Worm (Caenorhabditis elegans) whole organism, mixed stage, embryonic: ENCODE measurements around the gene rme-1.
A peak's percentile ranks its signal among the peaks of the same experiment; 100 is the strongest.

Experiments
- M03D4.4 ChIP-seq: sonication (generic microtip); optimal IDR thresholded peaks from 2 replicates; lab custom pipeline; 2017; ENCODE audit warnings: mild to moderate bottlenecking, missing genetic modification characterization, missing compliant biosample characterization
- bed-3 ChIP-seq: fragments of 200-800 bp; sonication (Bioruptor generic); optimal IDR thresholded peaks from 3 replicates; lab custom pipeline; 2018; ENCODE audit warnings: mild to moderate bottlenecking, missing genetic modification characterization, moderate library complexity, missing compliant biosample characterization
- blmp-1 ChIP-seq: fragments of 150-350 bp; optimal IDR thresholded peaks from 2 replicates; lab custom pipeline; 2014; ENCODE audit warnings: missing biosample characterization, missing genetic modification characterization
- ceh-39 ChIP-seq: fragments of 150-350 bp; optimal IDR thresholded peaks from 2 replicates; lab custom pipeline; 2014; ENCODE audit warnings: missing biosample characterization, missing genetic modification characterization
- ceh-43 ChIP-seq: fragments of 200-800 bp; sonication (Bioruptor generic); optimal IDR thresholded peaks from 2 replicates; lab custom pipeline; 2018; ENCODE audit warnings: mild to moderate bottlenecking, missing genetic modification characterization, moderate library complexity, missing compliant biosample characterization
- ceh-83 ChIP-seq: fragments of 200-800 bp; sonication (Bioruptor generic); optimal IDR thresholded peaks from 2 replicates; lab custom pipeline; 2018; ENCODE audit warnings: mild to moderate bottlenecking, missing genetic modification characterization, missing compliant biosample characterization
- cnd-1 ChIP-seq: fragments of 200-800 bp; sonication (Bioruptor generic); optimal IDR thresholded peaks from 2 replicates; lab custom pipeline; 2018; ENCODE audit warnings: mild to moderate bottlenecking, missing genetic modification characterization, missing compliant biosample characterization
- elt-1 ChIP-seq: sonication (generic microtip); optimal IDR thresholded peaks from 2 replicates; lab custom pipeline; 2017; ENCODE audit warnings: missing genetic modification characterization, mild to moderate bottlenecking, missing compliant biosample characterization, antibody characterized with exemption, moderate library complexity, borderline replicate concordance; ENCODE audit not compliant: insufficient read depth
- elt-3 ChIP-seq: fragments of 150-350 bp; optimal IDR thresholded peaks from 2 replicates; lab custom pipeline; 2014; ENCODE audit warnings: missing biosample characterization, missing genetic modification characterization
- flh-1 ChIP-seq: fragments of 200-800 bp; sonication (Bioruptor generic); optimal IDR thresholded peaks from 2 replicates; lab custom pipeline; 2018; ENCODE audit warnings: mild to moderate bottlenecking, missing genetic modification characterization, moderate library complexity, missing compliant biosample characterization
- ham-2 ChIP-seq: fragments of 200-800 bp; sonication (Bioruptor generic); optimal IDR thresholded peaks from 2 replicates; lab custom pipeline; 2018; ENCODE audit warnings: mild to moderate bottlenecking, missing genetic modification characterization, missing compliant biosample characterization
- hlh-1 ChIP-seq: fragments of 150-350 bp; optimal IDR thresholded peaks from 2 replicates; lab custom pipeline; 2014; ENCODE audit warnings: missing biosample characterization, missing genetic modification reagents, missing genetic modification characterization
- lin-13 ChIP-seq: fragments of 150-350 bp; optimal IDR thresholded peaks from 2 replicates; lab custom pipeline; 2014; ENCODE audit warnings: missing biosample characterization, missing genetic modification characterization
- lin-32 ChIP-seq: fragments of 200-800 bp; sonication (Bioruptor generic); optimal IDR thresholded peaks from 2 replicates; lab custom pipeline; 2018; ENCODE audit warnings: mild to moderate bottlenecking, missing genetic modification characterization, missing compliant biosample characterization
- lsy-2 ChIP-seq: fragments of 150-350 bp; optimal IDR thresholded peaks from 2 replicates; lab custom pipeline; 2014; ENCODE audit warnings: missing biosample characterization, missing genetic modification characterization
- mab-5 ChIP-seq: fragments of 150-350 bp; optimal IDR thresholded peaks from 2 replicates; lab custom pipeline; 2014; ENCODE audit warnings: missing biosample characterization, missing genetic modification characterization
- mep-1 ChIP-seq: fragments of 150-350 bp; optimal IDR thresholded peaks from 2 replicates; lab custom pipeline; 2017; ENCODE audit warnings: missing biosample characterization, missing genetic modification reagents, missing genetic modification characterization, inconsistent platforms
- mls-2 ChIP-seq: sonication (generic microtip); optimal IDR thresholded peaks from 2 replicates; lab custom pipeline; 2016; ENCODE audit warnings: mild to moderate bottlenecking, missing genetic modification characterization, moderate library complexity, missing compliant biosample characterization
- nhr-12 ChIP-seq: fragments of 150-350 bp; optimal IDR thresholded peaks from 2 replicates; lab custom pipeline; 2014; ENCODE audit warnings: missing biosample characterization, missing genetic modification characterization
- nhr-28 ChIP-seq: fragments of 150-350 bp; optimal IDR thresholded peaks from 2 replicates; lab custom pipeline; 2014; ENCODE audit warnings: missing biosample characterization, missing genetic modification characterization
- nhr-76 ChIP-seq: sonication (generic microtip); optimal IDR thresholded peaks from 2 replicates; lab custom pipeline; 2017; ENCODE audit warnings: missing biosample characterization, missing genetic modification characterization
- pha-4 ChIP-seq: fragments of 150-350 bp; optimal IDR thresholded peaks from 2 replicates; lab custom pipeline; 2018; ENCODE audit warnings: missing biosample characterization, missing genetic modification reagents, missing genetic modification characterization
- sem-2 ChIP-seq: fragments of 200-800 bp; sonication (Bioruptor generic); optimal IDR thresholded peaks from 2 replicates; lab custom pipeline; 2018; ENCODE audit warnings: mild to moderate bottlenecking, missing genetic modification characterization, missing compliant biosample characterization
- snpc-4 ChIP-seq: fragments of 150-350 bp; optimal IDR thresholded peaks from 2 replicates; lab custom pipeline; 2014; ENCODE audit warnings: missing biosample characterization, missing genetic modification characterization
- sptf-1 ChIP-seq: sonication (generic microtip); optimal IDR thresholded peaks from 2 replicates; lab custom pipeline; 2017; ENCODE audit warnings: mild to moderate bottlenecking, missing genetic modification characterization, moderate library complexity, missing compliant biosample characterization
- tbx-8 ChIP-seq: fragments of 200-800 bp; sonication (Bioruptor generic); optimal IDR thresholded peaks from 2 replicates; lab custom pipeline; 2018; ENCODE audit warnings: mild to moderate bottlenecking, missing genetic modification characterization, moderate library complexity, missing compliant biosample characterization
- unc-120 ChIP-seq: sonication (generic microtip); optimal IDR thresholded peaks from 2 replicates; lab custom pipeline; 2017; ENCODE audit warnings: missing genetic modification characterization, missing compliant biosample characterization; ENCODE audit not compliant: poor library complexity, severe bottlenecking
- unc-62 ChIP-seq: fragments of 150-350 bp; optimal IDR thresholded peaks from 2 replicates; lab custom pipeline; 2014; ENCODE audit warnings: missing biosample characterization, missing genetic modification reagents, missing genetic modification characterization
- zip-8 ChIP-seq: fragments of 150-350 bp; optimal IDR thresholded peaks from 2 replicates; lab custom pipeline; 2014; ENCODE audit warnings: missing biosample characterization, missing genetic modification characterization
- ztf-11 ChIP-seq: fragments of 150-350 bp; optimal IDR thresholded peaks from 2 replicates; lab custom pipeline; 2014; ENCODE audit warnings: missing biosample characterization, missing genetic modification characterization

Gene rme-1

DNA sequence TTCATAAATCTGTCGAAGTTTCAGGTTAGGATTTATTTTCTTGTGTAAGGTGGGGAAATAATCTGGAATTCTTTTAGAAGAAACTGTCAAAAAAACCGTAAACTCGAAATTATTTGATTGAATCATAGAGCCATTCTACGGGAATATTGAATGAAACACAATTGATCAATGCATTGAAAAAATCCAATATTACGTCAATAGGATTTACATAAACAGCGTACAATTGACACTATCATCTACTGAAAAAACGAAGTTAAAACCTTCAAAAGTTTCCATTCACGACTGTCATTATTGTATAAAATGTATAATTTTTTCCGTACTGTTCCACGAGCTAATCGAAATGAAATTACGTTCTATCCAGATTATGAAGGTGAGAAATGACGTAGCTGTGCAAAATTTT is at the start of gene rme-1:
Gene rme-1, plus strand, starts transcription at position 301 of the 400 bp plus-strand sequence.
- no peak for TF ChIP-seq snpc-4 (tag; lab: Kevin White, UChicago)
- no peak for TF ChIP-seq flh-1 (GFP tag; lab: Kevin White, UChicago)
- TF ChIP-seq zip-8 (tag; lab: Kevin White, UChicago): no peak
- no peak for TF ChIP-seq blmp-1 (tag; lab: Kevin White, UChicago)
- TF ChIP-seq unc-120 (tag; lab: Kevin White, UChicago): no peak
- no peak for TF ChIP-seq lsy-2 (tag; lab: Kevin White, UChicago)

DNA sequence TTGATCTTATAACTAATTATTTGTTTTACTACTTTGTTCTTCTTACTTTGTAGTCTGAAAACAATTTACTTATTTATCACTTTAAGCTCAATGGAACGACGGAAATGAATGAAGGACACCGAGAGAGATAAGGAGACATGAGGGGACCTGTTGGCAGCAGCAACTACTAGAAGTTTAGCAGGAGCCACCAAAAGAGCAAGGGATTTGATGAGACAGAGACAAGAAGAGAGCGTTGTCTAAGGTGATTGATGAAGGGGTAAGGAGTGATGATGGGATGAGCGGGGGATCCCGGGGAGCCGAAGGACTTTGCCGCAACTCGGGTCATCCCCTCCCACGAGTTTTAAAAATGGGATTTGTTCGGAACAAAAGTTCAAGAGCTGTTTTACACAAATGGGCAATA is 6.1 kb upstream of the rme-1 start, which contains the start of gene ttn-1:
Gene ttn-1, minus strand, starts transcription at position 60 of the 400 bp plus-strand sequence.
- TF ChIP-seq unc-120 (tag; lab: Kevin White, UChicago) (peak; percentile 87), nhr-76 (tag; lab: Kevin White, UChicago) (no peak), hlh-1 (tag; lab: Kevin White, UChicago) (peak; percentile 28)

DNA sequence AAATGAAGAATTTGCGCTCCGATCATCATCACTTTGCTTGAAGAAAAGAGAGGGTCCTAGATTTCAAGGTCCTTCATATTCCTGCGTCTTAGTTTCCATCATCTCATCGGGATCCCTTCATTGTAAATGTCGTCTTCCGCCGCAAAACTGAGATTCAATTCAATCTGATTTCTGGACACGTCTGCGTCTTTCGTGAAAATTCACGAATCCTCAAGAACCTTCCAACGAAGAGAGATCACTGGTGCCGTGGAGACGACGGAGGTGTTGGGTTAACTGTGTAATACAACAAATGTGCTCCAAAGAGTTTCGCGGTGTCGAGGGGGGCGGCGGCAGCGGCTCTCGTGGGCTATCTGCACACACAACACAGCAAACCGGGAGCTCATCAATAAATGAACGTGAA is 4.6 kb upstream of the rme-1 start:
- TF ChIP-seq lin-13 (no peak), lin-32 (no peak), ham-2 (no peak), ceh-83 (GFP tag; lab: Kevin White, UChicago) (no peak), tbx-8 (GFP tag; lab: Kevin White, UChicago) (no peak), unc-120 (tag; lab: Kevin White, UChicago) (peak; percentile 84), sptf-1 (tag; lab: Kevin White, UChicago) (no peak), snpc-4 (tag; lab: Kevin White, UChicago) (no peak), mab-5 (no peak), hlh-1 (tag; lab: Kevin White, UChicago) (peak; percentile 98), pha-4 (tag; lab: Kevin White, UChicago) (no peak), ztf-11 (tag; lab: Kevin White, UChicago) (no peak), bed-3 (GFP tag; lab: Kevin White, UChicago) (no peak), unc-62 (peak; percentile 88), blmp-1 (tag; lab: Kevin White, UChicago) (no peak), elt-3 (tag; lab: Kevin White, UChicago) (no peak), ceh-43 (no peak), elt-1 (no peak), M03D4.4 (no peak), mls-2 (tag; lab: Kevin White, UChicago) (no peak), zip-8 (tag; lab: Kevin White, UChicago) (no peak), mep-1 (tag; lab: Kevin White, UChicago) (no peak), sem-2 (GFP tag; lab: Kevin White, UChicago) (no peak), nhr-28 (tag; lab: Kevin White, UChicago) (no peak), ceh-39 (no peak), nhr-12 (tag; lab: Kevin White, UChicago) (no peak), cnd-1 (no peak)

DNA sequence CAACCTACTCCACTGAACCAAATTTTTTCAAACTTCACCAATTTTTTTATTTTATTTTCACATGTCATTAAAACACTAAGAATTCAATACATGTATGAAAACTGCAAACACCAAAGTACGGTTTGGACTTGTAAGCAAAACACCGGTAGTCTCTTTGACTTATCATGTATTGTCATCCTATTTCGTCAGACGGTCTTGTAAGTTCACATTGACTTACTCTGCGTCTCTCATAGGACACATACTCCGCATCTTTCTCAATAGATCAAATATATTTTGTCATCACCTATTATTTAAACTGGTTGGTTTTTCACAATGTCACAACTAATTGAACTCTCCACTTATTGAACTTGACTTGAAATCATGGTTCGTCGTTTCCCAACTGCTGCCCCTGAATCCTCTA is 2.2 kb upstream of the rme-1 start, which contains the start of gene W06H8.2:
Gene W06H8.2, plus strand, starts transcription at position 258 of the 400 bp plus-strand sequence.
- TF ChIP-seq ceh-43: no peak
- no peak for TF ChIP-seq lin-13
- no peak for TF ChIP-seq ham-2
- TF ChIP-seq bed-3 (GFP tag; lab: Kevin White, UChicago): no peak
- TF ChIP-seq elt-1: no peak
- TF ChIP-seq lsy-2 (tag; lab: Kevin White, UChicago): no peak
- TF ChIP-seq zip-8 (tag; lab: Kevin White, UChicago): no peak
- TF ChIP-seq mep-1 (tag; lab: Kevin White, UChicago): no peak
- no peak for TF ChIP-seq mls-2 (tag; lab: Kevin White, UChicago)
- no peak for TF ChIP-seq tbx-8 (GFP tag; lab: Kevin White, UChicago)
- TF ChIP-seq pha-4 (tag; lab: Kevin White, UChicago): no peak
- no peak for TF ChIP-seq lin-32

DNA sequence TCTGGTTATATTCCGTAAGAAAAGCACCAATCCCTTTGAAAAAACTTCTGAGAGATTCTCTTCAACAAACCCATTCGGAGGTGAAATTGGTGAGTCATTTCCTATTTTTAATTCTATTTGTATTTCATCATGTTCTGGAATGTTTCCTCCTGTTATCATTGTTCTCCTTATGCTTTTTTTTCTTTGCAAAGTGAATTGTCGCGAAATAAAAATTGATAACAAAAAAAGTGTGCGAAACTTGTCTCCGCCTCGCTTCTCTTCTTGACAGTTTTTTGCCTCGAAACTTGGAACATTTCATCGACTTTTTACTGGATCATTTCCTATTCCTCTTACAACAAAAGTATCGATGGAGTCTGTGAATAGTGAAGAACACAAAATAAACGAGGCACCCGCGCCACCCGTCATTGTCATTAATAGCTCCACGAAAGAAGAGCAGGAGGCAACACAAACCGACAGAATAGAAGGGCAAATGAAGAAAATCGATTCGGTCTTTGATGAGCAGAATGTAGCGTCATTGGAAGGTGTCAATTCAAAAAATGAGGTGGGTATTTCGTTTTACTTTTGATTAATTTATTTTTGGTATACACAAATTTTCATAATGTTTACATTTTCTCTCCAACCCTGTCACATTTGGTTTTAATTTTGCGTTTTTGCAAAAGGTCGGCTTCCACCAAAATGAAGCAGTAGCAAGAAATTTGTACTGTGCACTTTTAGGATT is 1.4 kb downstream of the rme-1 start:
- TF ChIP-seq snpc-4 (tag; lab: Kevin White, UChicago) (no peak), tbx-8 (GFP tag; lab: Kevin White, UChicago) (no peak), nhr-12 (tag; lab: Kevin White, UChicago) (no peak), bed-3 (GFP tag; lab: Kevin White, UChicago) (no peak), M03D4.4 (no peak), ztf-11 (tag; lab: Kevin White, UChicago) (no peak), sem-2 (GFP tag; lab: Kevin White, UChicago) (no peak)
